Worm (Caenorhabditis elegans): ENCODE data around the gene cyb-3.

The cyb-3 gene

ce11 chrV:15379817-15380216, 15.7 kb upstream of the cyb-3 start, which contains the start of gene srh-251:
Gene srh-251 (minus strand): TSS chrV:15379917.
- no peak for TF ChIP-seq ztf-11 (tag; optimal IDR thresholded peaks at IDR 0.05)

ce11 chrV:15380857-15381256, 14.6 kb upstream of the cyb-3 start, which contains the start of gene dhs-23:
Gene dhs-23 (plus strand): TSS chrV:15381219.
- TF ChIP-seq snpc-4 (tag; optimal IDR thresholded peaks at IDR 0.05) (no peak), daf-12 (tag; optimal IDR thresholded peaks at IDR 0.05) (no peak), nhr-12 (tag; optimal IDR thresholded peaks at IDR 0.05) (no peak), ama-1 (optimal IDR thresholded peaks at IDR 0.05) (no peak), lin-15B (tag; optimal IDR thresholded peaks at IDR 0.05) (no peak), ZK546.5 (tag; optimal IDR thresholded peaks at IDR 0.05) (no peak), ceh-82 (tag; optimal IDR thresholded peaks at IDR 0.05) (no peak), nhr-28 (tag; optimal IDR thresholded peaks at IDR 0.05) (no peak)

DNA sequence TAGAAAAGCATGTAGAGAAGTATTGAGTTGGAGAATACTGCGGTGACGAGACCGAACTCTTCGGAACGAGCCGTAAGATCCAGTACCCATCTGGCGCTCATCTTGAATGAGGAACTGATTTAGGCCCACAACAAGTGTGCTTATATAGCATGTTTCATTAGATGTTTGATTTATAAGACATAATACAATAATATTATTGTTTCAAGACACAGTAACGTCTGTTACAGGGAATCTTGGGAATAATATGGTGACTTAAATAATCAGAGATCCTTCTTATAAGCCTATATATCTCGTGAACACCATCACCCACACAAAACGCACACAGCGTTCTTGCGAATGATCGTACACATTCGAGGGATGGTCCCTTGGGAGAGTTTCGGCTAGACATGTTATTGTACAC, 11.8 kb upstream of the cyb-3 start, which contains the start of gene str-88:
str-88 (minus strand) TSS at position 101 of the 400 bp plus-strand sequence.
- TF ChIP-seq mml-1 (tag; optimal IDR thresholded peaks at IDR 0.05) (no peak), nhr-25 (tag; optimal IDR thresholded peaks at IDR 0.05) (no peak), snpc-4 (tag; optimal IDR thresholded peaks at IDR 0.05) (no peak), jun-1 (tag; optimal IDR thresholded peaks at IDR 0.05) (no peak), lsy-12 (tag; optimal IDR thresholded peaks at IDR 0.05) (no peak), fkh-10 (GFP tag; optimal IDR thresholded peaks at IDR 0.05) (no peak), nhr-23 (tag; optimal IDR thresholded peaks at IDR 0.05) (no peak), nhr-77 (tag; optimal IDR thresholded peaks at IDR 0.05) (no peak), unc-62 (GFP tag; optimal IDR thresholded peaks at IDR 0.05) (no peak), ama-1 (optimal IDR thresholded peaks at IDR 0.05) (no peak), ceh-16 (tag; optimal IDR thresholded peaks at IDR 0.05) (no peak), nhr-28 (tag; optimal IDR thresholded peaks at IDR 0.05) (no peak), hmg-11 (tag; optimal IDR thresholded peaks at IDR 0.05) (no peak)

- TF ChIP-seq daf-12 (tag; optimal IDR thresholded peaks at IDR 0.05) (no peak), elt-1 (tag; optimal IDR thresholded peaks at IDR 0.05) (no peak), zag-1 (tag; optimal IDR thresholded peaks at IDR 0.05) (no peak), ZK546.5 (tag; optimal IDR thresholded peaks at IDR 0.05) (no peak), ceh-82 (tag; optimal IDR thresholded peaks at IDR 0.05) (no peak), eor-1 (tag; optimal IDR thresholded peaks at IDR 0.05) (no peak), nhr-67 (tag; optimal IDR thresholded peaks at IDR 0.05) (no peak), elt-3 (tag; optimal IDR thresholded peaks at IDR 0.05) (no peak), nhr-76 (tag; optimal IDR thresholded peaks at IDR 0.05) (no peak), sea-2 (GFP tag; optimal IDR thresholded peaks at IDR 0.05) (no peak), ama-1 (optimal IDR thresholded peaks at IDR 0.05) (no peak), pha-4 (tag; optimal IDR thresholded peaks at IDR 0.05) (no peak), nhr-77 (tag; optimal IDR thresholded peaks at IDR 0.05) (no peak), unc-39 (tag; optimal IDR thresholded peaks at IDR 0.05) (no peak), lin-39 (tag; optimal IDR thresholded peaks at IDR 0.05) (no peak), lsy-12 (tag; optimal IDR thresholded peaks at IDR 0.05) (no peak), fkh-10 (GFP tag; optimal IDR thresholded peaks at IDR 0.05) (no peak)
These were observed 10.8 kb upstream of the cyb-3 start, which contains the start of gene str-102 for ce11 chrV:15384733-15385132. Gene str-102 (plus strand): TSS chrV:15385033.

- TF ChIP-seq nhr-76 (tag; optimal IDR thresholded peaks at IDR 0.05) = no peak
- TF ChIP-seq sea-2 (GFP tag; optimal IDR thresholded peaks at IDR 0.05) = no peak
- no peak for TF ChIP-seq tbx-2 (tag; optimal IDR thresholded peaks at IDR 0.05)
- no peak for TF ChIP-seq R02D3.7 (tag; optimal IDR thresholded peaks at IDR 0.05)
These were observed 6.6 kb upstream of the cyb-3 start, which contains the start of gene srh-170 for ce11 chrV:15388820-15389384. Gene srh-170 (minus strand): TSS chrV:15388870.

DNA sequence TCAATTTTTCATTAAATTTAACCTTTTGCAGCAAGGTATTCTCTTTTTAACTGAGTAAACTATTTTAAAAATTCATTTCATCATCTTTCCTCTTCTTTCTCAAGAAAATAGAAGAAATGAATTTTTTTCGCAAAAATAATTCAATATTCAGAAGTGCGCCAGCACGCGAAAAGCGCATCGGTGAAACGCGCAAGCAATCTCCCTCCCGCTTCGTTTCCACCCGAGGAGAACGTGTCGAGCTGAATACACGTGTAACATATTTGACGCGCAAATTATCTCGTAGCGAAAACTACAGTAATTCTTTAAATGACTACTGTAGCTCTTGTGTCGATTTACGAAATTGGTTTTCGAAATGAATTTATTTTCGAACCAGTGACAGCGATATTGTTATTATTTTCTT, 3.4 kb upstream of the cyb-3 start:
- no peak for TF ChIP-seq fkh-2 (tag; optimal IDR thresholded peaks at IDR 0.05)
- no peak for TF ChIP-seq nhr-76 (tag; optimal IDR thresholded peaks at IDR 0.05)
